Fruit fly (Drosophila melanogaster) Kc167 (cell line): ENCODE results near the gene tx.

Experiments
- Myc ChIP-seq: fragments of >200 bp; optimal IDR thresholded peaks from 2 replicates; lab custom pipeline; 2017; ENCODE audit warnings: missing external identifiers
- ttk ChIP-seq: sonication (Bioruptor generic); optimal IDR thresholded peaks from 2 replicates; lab custom pipeline; 2017; ENCODE audit warnings: missing external identifiers

- TF ChIP-seq ttk = no peak
- TF ChIP-seq Myc (lab: Kevin White, UChicago) = no peak
Measured at dm6 chr3R:26463146-26463545, 22.6 kb downstream of the tx start.
